Worm (Caenorhabditis elegans) whole organism, L3 larva: ENCODE results near the gene skpt-1.

Experiments used
- ZK546.5 ChIP-seq: sonication (generic microtip); optimal IDR thresholded peaks from 2 replicates; lab custom pipeline; 2017; ENCODE audit warnings: missing biosample characterization, missing genetic modification characterization
- aly-2 ChIP-seq: fragments of 150-350 bp; optimal IDR thresholded peaks from 2 replicates; lab custom pipeline; 2014; ENCODE audit warnings: missing biosample characterization, missing genetic modification characterization
- ama-1 ChIP-seq: fragments of 150-350 bp; optimal IDR thresholded peaks from 2 replicates; lab custom pipeline; 2018
- ceh-16 ChIP-seq: sonication (generic microtip); optimal IDR thresholded peaks from 2 replicates; lab custom pipeline; 2017; ENCODE audit warnings: missing biosample characterization, missing genetic modification characterization
- ceh-9 ChIP-seq: sonication (generic microtip); optimal IDR thresholded peaks from 2 replicates; lab custom pipeline; 2018; ENCODE audit warnings: missing biosample characterization, missing genetic modification characterization
- egl-5 ChIP-seq: fragments of 150-350 bp; optimal IDR thresholded peaks from 2 replicates; lab custom pipeline; 2017; ENCODE audit warnings: missing biosample characterization, missing genetic modification reagents, missing genetic modification characterization, inconsistent platforms
- elt-1 ChIP-seq: fragments of 150-350 bp; optimal IDR thresholded peaks from 2 replicates; lab custom pipeline; 2014; ENCODE audit warnings: missing biosample characterization, missing genetic modification characterization
- elt-2 ChIP-seq: sonication (generic microtip); optimal IDR thresholded peaks from 2 replicates; lab custom pipeline; 2016; ENCODE audit warnings: missing genetic modification reagents, mild to moderate bottlenecking, missing genetic modification characterization, missing compliant biosample characterization
- elt-3 ChIP-seq, 3 experiments: fragments of 150-350 bp in 1 of 3; sonication (generic microtip) in 2 of 3; optimal IDR thresholded peaks; 2 replicates in 2 of 3; 4 replicates in 1 of 3; lab custom pipeline; 2014 to 2017; ENCODE audit warnings: missing biosample characterization in 3 of 3, missing genetic modification characterization in 3 of 3
- eor-1 ChIP-seq, 2 experiments: fragments of 150-350 bp; optimal IDR thresholded peaks; 2 replicates each; lab custom pipeline; 2014 to 2018; ENCODE audit warnings: missing biosample characterization in 2 of 2, missing genetic modification characterization in 2 of 2
- fkh-10 ChIP-seq: sonication (generic microtip); optimal IDR thresholded peaks from 2 replicates; lab custom pipeline; 2017; ENCODE audit warnings: missing biosample characterization, missing genetic modification reagents, missing genetic modification characterization
- fkh-2 ChIP-seq: fragments of 150-350 bp; optimal IDR thresholded peaks from 2 replicates; lab custom pipeline; 2014; ENCODE audit warnings: missing biosample characterization, missing genetic modification reagents, missing genetic modification characterization
- fos-1 ChIP-seq: fragments of 150-350 bp; optimal IDR thresholded peaks from 2 replicates; lab custom pipeline; 2014; ENCODE audit warnings: missing biosample characterization, missing genetic modification characterization
- hmg-11 ChIP-seq: sonication (generic microtip); optimal IDR thresholded peaks from 2 replicates; lab custom pipeline; 2016; ENCODE audit warnings: missing genetic modification characterization, missing compliant biosample characterization
- jun-1 ChIP-seq: fragments of 150-350 bp; optimal IDR thresholded peaks from 2 replicates; lab custom pipeline; 2014; ENCODE audit warnings: missing biosample characterization, missing genetic modification reagents, missing genetic modification characterization
- lin-15B ChIP-seq: fragments of 150-350 bp; optimal IDR thresholded peaks from 2 replicates; lab custom pipeline; 2014; ENCODE audit warnings: missing biosample characterization, missing genetic modification characterization
- lin-39 ChIP-seq: fragments of 150-350 bp; optimal IDR thresholded peaks from 2 replicates; lab custom pipeline; 2018; ENCODE audit warnings: missing biosample characterization, missing genetic modification reagents, missing genetic modification characterization
- mml-1 ChIP-seq: fragments of 150-350 bp; sonication (generic microtip); optimal IDR thresholded peaks from 3 replicates; lab custom pipeline; 2014; ENCODE audit warnings: missing biosample characterization, missing genetic modification characterization
- nfya-1 ChIP-seq: sonication (generic microtip); optimal IDR thresholded peaks from 2 replicates; lab custom pipeline; 2017; ENCODE audit warnings: missing genetic modification characterization, mild to moderate bottlenecking, missing compliant biosample characterization, antibody characterized with exemption, moderate library complexity; ENCODE audit not compliant: insufficient read depth
- nhr-11 ChIP-seq: fragments of 150-350 bp; optimal IDR thresholded peaks from 2 replicates; lab custom pipeline; 2014; ENCODE audit warnings: missing biosample characterization, missing genetic modification characterization
- nhr-237 ChIP-seq: fragments of 150-350 bp; optimal IDR thresholded peaks from 2 replicates; lab custom pipeline; 2014; ENCODE audit warnings: missing biosample characterization, missing genetic modification characterization
- nhr-25 ChIP-seq: sonication (generic microtip); optimal IDR thresholded peaks from 2 replicates; lab custom pipeline; 2017; ENCODE audit warnings: missing biosample characterization, missing genetic modification characterization
- nhr-43 ChIP-seq: sonication (generic microtip); optimal IDR thresholded peaks from 2 replicates; lab custom pipeline; 2016; ENCODE audit warnings: mild to moderate bottlenecking, missing genetic modification characterization, missing compliant biosample characterization; ENCODE audit not compliant: poor library complexity, severe bottlenecking
- nhr-67 ChIP-seq: fragments of 150-350 bp; optimal IDR thresholded peaks from 2 replicates; lab custom pipeline; 2014; ENCODE audit warnings: missing biosample characterization, missing genetic modification characterization
- nhr-77 ChIP-seq: fragments of 150-350 bp; optimal IDR thresholded peaks from 2 replicates; lab custom pipeline; 2014; ENCODE audit warnings: missing biosample characterization, missing genetic modification characterization
- pha-4 ChIP-seq: fragments of 150-350 bp; optimal IDR thresholded peaks from 2 replicates; lab custom pipeline; 2014; ENCODE audit warnings: missing biosample characterization, missing genetic modification reagents, missing genetic modification characterization
- pqm-1 ChIP-seq: fragments of 150-350 bp; optimal IDR thresholded peaks from 2 replicates; lab custom pipeline; 2017; ENCODE audit warnings: missing biosample characterization, missing genetic modification characterization, inconsistent platforms
- skn-1 ChIP-seq: fragments of 150-350 bp; optimal IDR thresholded peaks from 2 replicates; lab custom pipeline; 2014; ENCODE audit warnings: missing biosample characterization, missing genetic modification characterization
- snpc-4 ChIP-seq: fragments of 150-350 bp; optimal IDR thresholded peaks from 2 replicates; lab custom pipeline; 2014; ENCODE audit warnings: missing biosample characterization, missing genetic modification characterization
- unc-62 ChIP-seq: fragments of 150-350 bp; sonication (generic microtip); optimal IDR thresholded peaks from 4 replicates; lab custom pipeline; 2014; ENCODE audit warnings: missing biosample characterization, missing genetic modification reagents, missing genetic modification characterization
- zag-1 ChIP-seq: fragments of 150-350 bp; optimal IDR thresholded peaks from 2 replicates; lab custom pipeline; 2014; ENCODE audit warnings: missing biosample characterization, missing genetic modification characterization
- ztf-11 ChIP-seq: fragments of 150-350 bp; optimal IDR thresholded peaks from 2 replicates; lab custom pipeline; 2014; ENCODE audit warnings: missing biosample characterization, missing genetic modification characterization

Gene skpt-1

DNA sequence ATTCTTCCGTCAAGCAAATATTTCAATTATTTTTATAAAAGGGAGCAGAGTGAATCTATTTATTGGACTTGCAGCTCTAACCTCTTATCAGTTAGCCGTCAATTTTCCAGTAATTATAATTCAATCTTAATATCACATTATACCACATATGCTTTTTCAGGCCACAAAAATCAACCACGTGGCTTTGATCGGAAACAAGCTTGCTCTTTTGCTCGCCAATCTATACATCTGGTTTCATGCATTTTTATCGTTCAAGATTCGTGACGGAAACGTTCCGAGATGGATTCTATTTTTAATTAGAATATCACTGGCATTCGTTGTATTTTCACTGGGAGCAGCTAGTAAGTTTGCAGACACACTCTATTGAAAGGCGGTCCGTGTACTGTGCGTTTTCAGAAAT lies 41.1 kb downstream of the skpt-1 start:
- TF ChIP-seq elt-2 (tag; lab: Kevin White, UChicago), result no peak
- no peak for TF ChIP-seq elt-1 (tag; lab: Kevin White, UChicago)
- no peak for TF ChIP-seq mml-1 (tag; lab: Kevin White, UChicago)

DNA sequence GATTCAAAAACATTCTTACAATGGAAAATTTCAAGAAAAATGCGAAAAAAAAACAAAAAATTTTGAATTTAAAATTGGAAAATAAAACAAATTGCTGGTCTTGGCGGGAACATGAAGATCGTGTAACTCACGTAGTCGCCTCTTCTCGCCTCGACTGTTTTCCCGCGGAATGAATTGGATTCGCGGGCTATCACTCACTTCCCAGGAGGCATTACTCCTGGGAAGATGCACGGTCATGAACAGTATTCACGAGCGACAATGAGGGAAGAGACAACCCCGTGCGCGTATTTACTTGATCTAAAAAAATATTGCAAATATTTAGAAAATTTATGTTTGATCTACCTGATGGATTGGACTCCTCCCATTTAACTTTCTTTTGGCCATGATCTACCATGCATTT lies 41.9 kb downstream of the skpt-1 start:
- TF ChIP-seq skn-1 (tag; lab: Kevin White, UChicago) (no peak), egl-5 (no peak), hmg-11 (tag; lab: Kevin White, UChicago) (no peak), fos-1 (no peak), lin-15B (no peak), pha-4 (tag; lab: Kevin White, UChicago) (no peak), eor-1 (tag; optimal IDR thresholded peaks at IDR 0.05; lab: Kevin White, UChicago) (no peak), nhr-25 (tag; lab: Kevin White, UChicago) (no peak), pqm-1 (tag; lab: Kevin White, UChicago) (no peak), nhr-43 (tag; lab: Kevin White, UChicago) (no peak), nfya-1 (tag; lab: Kevin White, UChicago) (no peak), ZK546.5 (no peak), ama-1 (lab: Kevin White, UChicago) (no peak), zag-1 (no peak)

DNA sequence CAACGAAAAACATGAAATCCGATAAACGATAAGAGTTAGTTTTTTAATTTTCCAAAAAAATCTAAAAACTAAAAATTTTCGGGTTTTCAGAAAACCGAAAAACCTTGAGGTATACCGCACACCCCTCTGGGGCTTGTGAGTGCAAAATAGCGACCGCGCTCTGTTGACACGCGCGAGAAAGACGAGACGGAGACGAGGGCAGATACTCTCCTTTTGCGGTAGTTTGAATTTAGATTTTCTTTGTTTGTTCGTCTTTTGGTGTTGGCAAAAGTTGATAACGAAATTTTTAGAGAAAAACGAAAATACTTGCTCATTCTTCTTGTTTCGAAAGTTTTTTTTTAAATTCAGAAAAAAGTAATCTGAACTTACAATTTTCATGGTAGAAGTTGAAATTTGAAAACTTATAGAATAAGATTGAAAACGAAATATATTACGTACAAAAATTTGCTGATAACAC lies 42.5 kb downstream of the skpt-1 start, which contains the start of the genes W03A5.2 and Y32H12A.8:
Gene W03A5.2 (plus strand): TSS at position 407 of the 457 bp plus-strand sequence.
Gene Y32H12A.8 (minus strand): TSS at position 410 of the 457 bp plus-strand sequence.
- TF ChIP-seq elt-2 (tag; lab: Kevin White, UChicago), result peak; percentile 41
- TF ChIP-seq unc-62 (GFP tag; lab: Kevin White, UChicago), result no peak
- TF ChIP-seq elt-3 (tag; optimal IDR thresholded peaks at IDR 0.05; lab: Kevin White, UChicago), result no peak
- TF ChIP-seq jun-1 (tag; lab: Kevin White, UChicago), result no peak
- no peak for TF ChIP-seq fkh-10 (GFP tag; lab: Kevin White, UChicago)
- no peak for TF ChIP-seq nhr-77 (tag; lab: Kevin White, UChicago)
- no peak for TF ChIP-seq elt-1 (tag; lab: Kevin White, UChicago)
- TF ChIP-seq fos-1, result no peak
- no peak for TF ChIP-seq mml-1 (tag; lab: Kevin White, UChicago)
- peak; percentile 62 for TF ChIP-seq pha-4 (tag; lab: Kevin White, UChicago)
- TF ChIP-seq fkh-2, result no peak
- peak; percentile 79 for TF ChIP-seq nfya-1 (tag; lab: Kevin White, UChicago)
- peak; percentile 34 for TF ChIP-seq hmg-11 (tag; lab: Kevin White, UChicago)
- TF ChIP-seq nhr-43 (tag; lab: Kevin White, UChicago), result no peak
- peak; percentile 30 for TF ChIP-seq lin-39 (tag; lab: Kevin White, UChicago)
- TF ChIP-seq nhr-25 (tag; lab: Kevin White, UChicago), result peak; percentile 47
- peak; percentile 68 for TF ChIP-seq lin-15B
- TF ChIP-seq nhr-11 (tag; lab: Kevin White, UChicago), result no peak

DNA sequence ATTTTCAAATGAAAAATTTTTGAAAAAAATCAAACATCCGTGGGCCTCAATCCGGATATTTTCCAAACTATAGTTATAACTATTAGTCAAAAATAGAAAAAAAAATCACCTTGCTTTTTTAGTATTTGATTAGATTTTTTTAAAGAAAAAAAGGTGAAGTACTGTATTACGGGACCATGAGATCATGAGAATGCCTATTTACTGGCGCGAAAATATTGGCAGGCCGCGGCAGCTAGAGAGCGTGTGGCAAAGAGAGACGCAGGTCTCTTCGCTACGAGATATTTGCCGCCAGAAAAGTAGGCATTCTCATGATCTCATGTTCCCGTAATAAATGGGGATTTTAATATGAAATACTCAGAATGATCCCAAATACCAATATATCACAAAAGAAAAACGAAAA lies 43.2 kb downstream of the skpt-1 start:
- TF ChIP-seq lin-39 (tag; lab: Kevin White, UChicago) (no peak), fkh-10 (GFP tag; lab: Kevin White, UChicago) (no peak), egl-5 (no peak), unc-62 (GFP tag; lab: Kevin White, UChicago) (no peak), elt-2 (tag; lab: Kevin White, UChicago) (no peak), ztf-11 (tag; lab: Kevin White, UChicago) (no peak), ceh-16 (tag; lab: Kevin White, UChicago) (no peak), eor-1 (tag; optimal IDR thresholded peaks at IDR 0.05; lab: Kevin White, UChicago) (no peak), nhr-237 (tag; lab: Kevin White, UChicago) (no peak)

DNA sequence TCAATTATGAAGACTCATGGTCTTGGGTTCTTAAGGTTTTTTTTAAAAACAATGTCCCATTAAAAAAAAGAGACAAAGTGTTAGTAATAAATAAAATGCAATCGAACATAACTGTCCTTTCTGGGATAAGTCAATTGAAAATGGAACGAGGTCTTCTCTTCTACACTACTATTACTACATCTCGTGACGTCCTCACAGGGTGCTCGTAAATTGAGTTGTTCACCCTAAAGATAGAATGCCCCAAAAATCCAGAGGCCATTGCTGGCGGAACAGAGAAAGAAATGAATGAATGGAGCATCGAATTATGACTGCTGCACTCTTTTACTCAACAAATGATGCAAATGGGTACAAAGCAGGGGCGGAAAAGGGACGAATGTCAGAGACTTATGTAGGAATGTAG lies 45.8 kb downstream of the skpt-1 start:
- TF ChIP-seq nhr-77 (tag; lab: Kevin White, UChicago), result no peak
- no peak for TF ChIP-seq ceh-9 (tag; lab: Kevin White, UChicago)
- no peak for TF ChIP-seq elt-3 (tag; optimal IDR thresholded peaks at IDR 0.05; lab: Kevin White, UChicago)
- TF ChIP-seq nhr-43 (tag; lab: Kevin White, UChicago), result no peak
- no peak for TF ChIP-seq nhr-25 (tag; lab: Kevin White, UChicago)
- TF ChIP-seq ama-1 (lab: Kevin White, UChicago), result no peak
- no peak for TF ChIP-seq nhr-67 (tag; lab: Kevin White, UChicago)
- no peak for TF ChIP-seq snpc-4 (tag; lab: Kevin White, UChicago)
- no peak for TF ChIP-seq lin-39 (tag; lab: Kevin White, UChicago)
- no peak for TF ChIP-seq aly-2
- no peak for TF ChIP-seq elt-1 (tag; lab: Kevin White, UChicago)
